Worm (Caenorhabditis elegans): ENCODE results near the gene xpo-1.

DNA sequence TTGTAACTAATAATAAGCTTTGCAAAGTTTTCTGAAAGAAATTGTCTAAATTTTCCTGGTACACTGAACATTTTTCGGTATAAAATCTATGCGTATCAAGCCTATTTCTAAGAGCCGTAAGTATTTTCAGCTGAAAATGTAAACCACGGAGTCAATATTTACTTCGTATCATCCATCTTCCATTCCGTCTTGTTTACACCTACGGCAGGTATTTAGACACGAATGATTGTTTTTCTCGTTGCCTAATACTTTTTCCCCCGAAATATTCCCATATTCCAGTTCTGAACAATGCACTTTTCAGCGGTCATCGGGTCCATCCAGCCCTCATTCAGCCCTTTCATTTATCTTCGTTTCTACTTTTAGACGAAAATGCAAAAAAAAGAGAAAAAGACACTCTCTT lies 42.8 kb downstream of the xpo-1 start:
- TF ChIP-seq unc-39 (tag; optimal IDR thresholded peaks at IDR 0.05) (no peak), pha-4 (tag; optimal IDR thresholded peaks at IDR 0.05) (peak; percentile 62), nhr-28 (tag; optimal IDR thresholded peaks at IDR 0.05) (no peak), nhr-76 (tag; optimal IDR thresholded peaks at IDR 0.05) (no peak), snpc-4 (tag; optimal IDR thresholded peaks at IDR 0.05) (no peak), lsy-2 (tag; optimal IDR thresholded peaks at IDR 0.05) (no peak)
